Fruit fly (Drosophila melanogaster): ENCODE results near the gene CG15599.

CG15599 gene

DNA sequence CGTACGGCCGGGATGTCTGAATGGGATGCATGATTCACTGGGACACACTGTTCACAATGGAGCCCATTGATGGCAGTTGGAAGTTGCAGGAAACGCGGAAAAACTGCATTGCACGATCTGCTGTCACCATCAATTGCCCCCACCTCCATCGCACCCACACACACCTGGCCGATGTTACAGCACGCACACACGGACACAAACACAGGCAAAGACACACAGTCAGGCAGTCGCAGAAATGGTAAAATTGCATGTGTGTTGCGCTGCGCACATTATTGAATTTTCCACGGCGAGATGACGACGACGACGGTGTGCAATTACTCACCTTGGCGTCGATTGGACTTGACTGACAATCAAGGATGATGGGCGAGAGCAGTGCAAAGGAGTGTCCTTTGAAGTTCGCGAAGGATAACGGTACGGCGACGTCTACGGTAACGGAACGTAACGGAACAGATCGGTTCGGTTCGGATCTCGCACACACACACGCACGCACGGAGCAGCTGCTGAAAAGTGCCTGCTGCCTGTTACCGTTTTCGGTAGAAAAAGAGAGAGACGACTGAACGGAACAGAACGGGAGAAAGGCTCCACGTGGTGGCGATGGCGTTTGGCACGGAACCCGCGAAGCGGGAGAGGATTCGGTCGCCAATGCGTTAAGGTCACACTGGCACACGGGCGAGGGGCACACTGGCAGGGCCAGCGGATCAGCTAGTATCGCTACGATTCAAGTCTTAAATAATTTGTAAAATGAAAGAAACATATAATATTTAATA, 21.5 kb upstream of the CG15599 start, which contains the start of the genes CG9281 and CG15601:
Gene CG9281, minus strand, starts transcription at position 556 of the 767 bp plus-strand sequence.
Gene CG15601, plus strand, starts transcription at position 664 of the 767 bp plus-strand sequence.
- TF ChIP-seq rib (GFP tag; IDR thresholded peaks at IDR 0.05) (peak; percentile 82; the same call in 1 of the 2 replicates), dimm (GFP tag; IDR thresholded peaks at IDR 0.05) (no peak), CG6765 (GFP tag; optimal IDR thresholded peaks at IDR 0.05) (peak; percentile 60), CHES-1-like (GFP tag; optimal IDR thresholded peaks at IDR 0.05) (no peak), CG2120 (GFP tag; optimal IDR thresholded peaks at IDR 0.05) (no peak), nerfin-2 (GFP tag; IDR thresholded peaks at IDR 0.05; ENCODE audit: partially characterized antibody) (no peak), CG2875 (GFP tag; optimal IDR thresholded peaks at IDR 0.05) (no peak), Bdp1 (GFP tag; optimal IDR thresholded peaks at IDR 0.05) (no peak), gce (GFP tag; IDR thresholded peaks at IDR 0.05) (no peak), unc-4 (GFP tag; IDR thresholded peaks at IDR 0.05; ENCODE audit: partially characterized antibody) (0 out of 2 replicates have a peak, but pooled peaks have one; percentile 9), CG10267 (tag; optimal IDR thresholded peaks at IDR 0.05) (peak; percentile 35), CG10543 (GFP tag; optimal IDR thresholded peaks at IDR 0.05) (peak; percentile 50), Bgb (GFP tag; IDR thresholded peaks at IDR 0.05; ENCODE audit: partially characterized antibody) (peak; percentile 29; the same call in 1 of the 2 replicates), lola (GFP tag; optimal IDR thresholded peaks at IDR 0.05) (no peak), grau (tag; optimal IDR thresholded peaks at IDR 0.05) (peak; percentile 7), Dp (GFP tag; optimal IDR thresholded peaks at IDR 0.05) (peak; percentile 38), scrt (GFP tag; optimal IDR thresholded peaks at IDR 0.05) (no peak), Gug (GFP tag; IDR thresholded peaks at IDR 0.05) (no peak), slou (GFP tag; optimal IDR thresholded peaks at IDR 0.05) (no peak), zen2 (GFP tag; IDR thresholded peaks at IDR 0.05; ENCODE audit: partially characterized antibody) (no peak), BEAF-32 (GFP tag; optimal IDR thresholded peaks at IDR 0.05) (peak; percentile 73), CG9932 (GFP tag; IDR thresholded peaks at IDR 0.05) (peak; percentile 33), CG32772 (GFP tag; IDR thresholded peaks at IDR 0.05) (no peak), CG8281 (tag; optimal IDR thresholded peaks at IDR 0.05) (no peak), hbn (GFP tag; IDR thresholded peaks at IDR 0.05; ENCODE audit: partially characterized antibody) (no peak), exex (tag; optimal IDR thresholded peaks at IDR 0.05) (no peak), Hr51 (GFP tag; optimal IDR thresholded peaks at IDR 0.05) (no peak), Atf-2 (GFP tag; optimal IDR thresholded peaks at IDR 0.05) (no peak), Blimp-1 (GFP tag; optimal IDR thresholded peaks at IDR 0.05) (no peak), corto (GFP tag; optimal IDR thresholded peaks at IDR 0.05) (no peak), cad (GFP tag; optimal IDR thresholded peaks at IDR 0.05) (no peak), Meics (GFP tag; optimal IDR thresholded peaks at IDR 0.05) (peak; percentile 25), CG11456 (GFP tag; IDR thresholded peaks at IDR 0.05) (0 out of 3 replicates have a peak, but pooled peaks have one; percentile 24), Med (GFP tag) (peak; percentile 80), ranshi (GFP tag; IDR thresholded peaks at IDR 0.05) (no peak), CG16813 (GFP tag; IDR thresholded peaks at IDR 0.05; ENCODE audit: partially characterized antibody) (peak; percentile 35; the same call in 1 of the 3 replicates), dysf (GFP tag; IDR thresholded peaks at IDR 0.05) (peak; percentile 32; the same call in 1 of the 3 replicates), eyg (GFP tag; optimal IDR thresholded peaks at IDR 0.05) (no peak), CG8290 (GFP tag; optimal IDR thresholded peaks at IDR 0.05) (no peak), CG8290 (tag; optimal IDR thresholded peaks at IDR 0.05) (peak in 1 of 2 experiments; percentile 59), odd (GFP tag; optimal IDR thresholded peaks at IDR 0.05) (no peak), Adf1 (GFP tag; IDR thresholded peaks at IDR 0.05) (0 out of 2 replicates have a peak, but pooled peaks have one; percentile 13), ind (GFP tag; optimal IDR thresholded peaks at IDR 0.05) (no peak), CG17385 (GFP tag; optimal IDR thresholded peaks at IDR 0.05) (peak; percentile 87), Dek (tag; optimal IDR thresholded peaks at IDR 0.05) (no peak), MTF-1 (GFP tag; optimal IDR thresholded peaks at IDR 0.05; ENCODE audit: borderline replicate concordance) (peak; percentile 16), NK7.1 (GFP tag; optimal IDR thresholded peaks at IDR 0.05) (no peak), hth (optimal IDR thresholded peaks at IDR 0.05) (no peak)

Measured in whole organism, embryonic.